Worm (Caenorhabditis elegans) whole organism, early embryonic: ENCODE results near the gene nas-20.

Source experiments
- B0310.2 ChIP-seq: sonication (generic microtip); optimal IDR thresholded peaks from 2 replicates; lab custom pipeline; 2016; ENCODE audit warnings: mild to moderate bottlenecking, missing genetic modification characterization, missing compliant biosample characterization
- ama-1 ChIP-seq: fragments of 150-350 bp; optimal IDR thresholded peaks from 2 replicates; lab custom pipeline; 2014
- flt-1 ChIP-seq: fragments of 200-800 bp; sonication (Bioruptor generic); IDR thresholded peaks from 2 replicates; pipeline ENCODE4 v1.3.6; 2022; ENCODE audit warnings: missing genetic modification characterization, missing compliant biosample characterization
- hmg-4 ChIP-seq: fragments of 200-800 bp; sonication (Bioruptor generic); optimal IDR thresholded peaks from 2 replicates; lab custom pipeline; 2018; ENCODE audit warnings: mild to moderate bottlenecking, missing genetic modification characterization, missing compliant biosample characterization
- tbx-11 ChIP-seq: fragments of 200-800 bp; sonication (Bioruptor generic); IDR thresholded peaks from 2 replicates; pipeline ENCODE4 v1.3.6; 2022; ENCODE audit warnings: missing genetic modification characterization, missing compliant biosample characterization
- tra-4 ChIP-seq: sonication (generic microtip); optimal IDR thresholded peaks from 2 replicates; lab custom pipeline; 2017; ENCODE audit warnings: missing genetic modification characterization, missing compliant biosample characterization

- peak; percentile 27 for TF ChIP-seq hmg-4 (GFP tag; lab: Kevin White, UChicago)
- TF ChIP-seq flt-1 (GFP tag; lab: Robert Waterston, UW): 0 out of 2 replicates have a peak, but pooled peaks have one; percentile 23
- TF ChIP-seq ama-1: no peak
- TF ChIP-seq tbx-11: no peak
- no peak for TF ChIP-seq tra-4 (tag; lab: Kevin White, UChicago)
- no peak for TF ChIP-seq B0310.2 (tag; lab: Kevin White, UChicago)
Measured at ce11 chrV:11521448-11521847, 49.3 kb upstream of the nas-20 start, which contains the start of gene pafo-1.
